Worm (Caenorhabditis elegans) whole organism, L1 larva: Measurements from ENCODE around the gene oac-46.

Experiments used
- C04F5.9 ChIP-seq: sonication (generic microtip); optimal IDR thresholded peaks from 2 replicates; lab custom pipeline; 2016; ENCODE audit warnings: missing genetic modification characterization, missing compliant biosample characterization
- C16A3.4 ChIP-seq: fragments of 150-350 bp; optimal IDR thresholded peaks from 2 replicates; lab custom pipeline; 2014; ENCODE audit warnings: missing biosample characterization, missing genetic modification characterization
- F16B12.6 ChIP-seq: fragments of 150-350 bp; optimal IDR thresholded peaks from 2 replicates; lab custom pipeline; 2014; ENCODE audit warnings: missing biosample characterization, missing genetic modification characterization
- alr-1 ChIP-seq: fragments of 200-800 bp; sonication (Bioruptor generic); optimal IDR thresholded peaks from 2 replicates; lab custom pipeline; 2018; ENCODE audit warnings: borderline replicate concordance, mild to moderate bottlenecking, missing genetic modification characterization, missing compliant biosample characterization
- aly-2 ChIP-seq: fragments of 150-350 bp; optimal IDR thresholded peaks from 2 replicates; lab custom pipeline; 2014; ENCODE audit warnings: missing biosample characterization, missing genetic modification characterization
- ama-1 ChIP-seq: fragments of 150-350 bp; optimal IDR thresholded peaks from 2 replicates; lab custom pipeline; 2014
- blmp-1 ChIP-seq: fragments of 150-350 bp; optimal IDR thresholded peaks from 2 replicates; lab custom pipeline; 2014; ENCODE audit warnings: missing biosample characterization, missing genetic modification characterization
- ceh-88 ChIP-seq: fragments of 200-800 bp; sonication (Bioruptor generic); IDR thresholded peaks from 2 replicates; pipeline ENCODE4 v1.3.6; 2022; ENCODE audit warnings: missing genetic modification characterization, missing compliant biosample characterization
- ceh-90 ChIP-seq: sonication (generic microtip); optimal IDR thresholded peaks from 2 replicates; lab custom pipeline; 2016; ENCODE audit warnings: missing genetic modification characterization, missing compliant biosample characterization
- efl-1 ChIP-seq, 4 experiments: fragments of 150-350 bp; optimal IDR thresholded peaks in 3 of 4; peaks in 1 of 4; 1 replicate in 1 of 4; 2 replicates in 3 of 4; lab custom pipeline; 2014; ENCODE audit warnings: missing biosample characterization in 2 of 4, missing genetic modification characterization in 2 of 4, missing genetic modification reagents in 2 of 4
- egl-13 ChIP-seq: sonication (generic microtip); optimal IDR thresholded peaks from 2 replicates; lab custom pipeline; 2016; ENCODE audit warnings: missing genotype, missing genetic modification reagents, missing genetic modification characterization, missing compliant biosample characterization
- elt-3 ChIP-seq, 6 experiments: fragments of 150-350 bp in 1 of 6; sonication (generic microtip); optimal IDR thresholded peaks; 2 replicates each; lab custom pipeline; 2017 to 2018; ENCODE audit warnings: missing biosample characterization in 6 of 6, missing genetic modification characterization in 6 of 6, inconsistent platforms in 1 of 6
- grh-1 ChIP-seq: fragments of 200-800 bp; sonication (Bioruptor generic); IDR thresholded peaks from 2 replicates; pipeline ENCODE4 v1.3.6; 2022; ENCODE audit warnings: missing genetic modification reagents, missing genetic modification characterization, missing compliant biosample characterization
- hlh-17 ChIP-seq: fragments of 200-800 bp; sonication (Bioruptor generic); optimal IDR thresholded peaks from 2 replicates; lab custom pipeline; 2018; ENCODE audit warnings: missing genetic modification characterization, mild to moderate bottlenecking, missing compliant biosample characterization, moderate library complexity, borderline replicate concordance
- isw-1 ChIP-seq: fragments of 200-800 bp; sonication (Bioruptor generic); IDR thresholded peaks from 2 replicates; pipeline ENCODE4 v1.3.6; 2022; ENCODE audit warnings: missing genetic modification characterization, missing compliant biosample characterization
- lin-13 ChIP-seq: fragments of 150-350 bp; optimal IDR thresholded peaks from 2 replicates; lab custom pipeline; 2014; ENCODE audit warnings: missing biosample characterization, missing genetic modification reagents, missing genetic modification characterization
- lin-14 ChIP-seq: fragments of 200-800 bp; sonication (Bioruptor generic); optimal IDR thresholded peaks from 2 replicates; lab custom pipeline; 2018; ENCODE audit warnings: mild to moderate bottlenecking, missing genetic modification characterization, moderate library complexity, missing compliant biosample characterization
- lin-15B ChIP-seq: fragments of 150-350 bp; sonication (generic microtip); optimal IDR thresholded peaks from 3 replicates; lab custom pipeline; 2014; ENCODE audit warnings: missing biosample characterization, missing genetic modification characterization
- lin-35 ChIP-seq, 2 experiments: fragments of 150-350 bp; optimal IDR thresholded peaks; 2 replicates each; lab custom pipeline; 2014; ENCODE audit warnings: missing biosample characterization in 2 of 2, missing genetic modification characterization in 2 of 2, missing genetic modification reagents in 2 of 2
- lin-39 ChIP-seq: fragments of 150-350 bp; optimal IDR thresholded peaks from 2 replicates; lab custom pipeline; 2014; ENCODE audit warnings: missing biosample characterization, missing genetic modification reagents, missing genetic modification characterization
- lir-3 ChIP-seq: sonication (generic microtip); optimal IDR thresholded peaks from 2 replicates; lab custom pipeline; 2016; ENCODE audit warnings: mild to moderate bottlenecking, missing genetic modification characterization, moderate library complexity, missing compliant biosample characterization; ENCODE audit not compliant: poor library complexity
- lsy-2 ChIP-seq, 2 experiments: fragments of 150-350 bp; optimal IDR thresholded peaks; 2 replicates each; lab custom pipeline; 2014; ENCODE audit warnings: missing biosample characterization in 2 of 2, missing genetic modification characterization in 2 of 2
- mep-1 ChIP-seq: fragments of 150-350 bp; optimal IDR thresholded peaks from 2 replicates; lab custom pipeline; 2014; ENCODE audit warnings: missing biosample characterization, missing genetic modification characterization
- nhr-19 ChIP-seq: fragments of 200-800 bp; sonication (Bioruptor generic); conservative IDR thresholded peaks from 2 replicates; pipeline ENCODE4 v1.3.6; 2022; ENCODE audit warnings: missing genetic modification characterization, missing compliant biosample characterization
- nhr-20 ChIP-seq: sonication (generic microtip); optimal IDR thresholded peaks from 2 replicates; lab custom pipeline; 2016; ENCODE audit warnings: mild to moderate bottlenecking, missing genetic modification characterization, missing compliant biosample characterization
- nhr-47 ChIP-seq: sonication (generic microtip); optimal IDR thresholded peaks from 2 replicates; lab custom pipeline; 2016; ENCODE audit warnings: mild to moderate bottlenecking, missing genetic modification characterization, moderate library complexity, missing compliant biosample characterization
- nhr-71 ChIP-seq: sonication (generic microtip); optimal IDR thresholded peaks from 2 replicates; lab custom pipeline; 2016; ENCODE audit warnings: mild to moderate bottlenecking, missing genetic modification characterization, moderate library complexity, missing compliant biosample characterization
- nhr-77 ChIP-seq: fragments of 150-350 bp; optimal IDR thresholded peaks from 2 replicates; lab custom pipeline; 2014; ENCODE audit warnings: missing biosample characterization, missing genetic modification characterization
- nhr-84 ChIP-seq: sonication (generic microtip); optimal IDR thresholded peaks from 2 replicates; lab custom pipeline; 2017; ENCODE audit warnings: missing biosample characterization, missing genetic modification characterization
- nhr-85 ChIP-seq: sonication (generic microtip); peaks from one replicate; lab custom pipeline; 2016; ENCODE audit warnings: missing genetic modification characterization, inconsistent platforms, missing compliant biosample characterization
- nhr-90 ChIP-seq: sonication (generic microtip); optimal IDR thresholded peaks from 2 replicates; lab custom pipeline; 2016; ENCODE audit warnings: mild to moderate bottlenecking, missing genetic modification characterization, missing compliant biosample characterization; ENCODE audit not compliant: poor library complexity
- pax-3 ChIP-seq: fragments of 200-800 bp; sonication (Bioruptor generic); optimal IDR thresholded peaks from 2 replicates; lab custom pipeline; 2018; ENCODE audit warnings: mild to moderate bottlenecking, missing genetic modification characterization, moderate library complexity, missing compliant biosample characterization
- pqm-1 ChIP-seq: sonication (generic microtip); optimal IDR thresholded peaks from 3 replicates; lab custom pipeline; 2017; ENCODE audit warnings: missing biosample characterization, missing genetic modification characterization
- rnt-1 ChIP-seq: sonication (generic microtip); optimal IDR thresholded peaks from 2 replicates; lab custom pipeline; 2016; ENCODE audit warnings: mild to moderate bottlenecking, missing genetic modification characterization, moderate library complexity, missing compliant biosample characterization
- skn-1 ChIP-seq: fragments of 150-350 bp; optimal IDR thresholded peaks from 2 replicates; lab custom pipeline; 2014; ENCODE audit warnings: missing biosample characterization, missing genetic modification characterization
- snu-23 ChIP-seq: sonication (generic microtip); optimal IDR thresholded peaks from 2 replicates; lab custom pipeline; 2016; ENCODE audit warnings: missing genetic modification characterization, missing compliant biosample characterization
- sptf-1 ChIP-seq: fragments of 150-350 bp; optimal IDR thresholded peaks from 2 replicates; lab custom pipeline; 2014; ENCODE audit warnings: missing biosample characterization, missing genetic modification characterization
- tbx-2 ChIP-seq: sonication (generic microtip); optimal IDR thresholded peaks from 2 replicates; lab custom pipeline; 2016; ENCODE audit warnings: missing genetic modification characterization, missing compliant biosample characterization
- unc-130 ChIP-seq: fragments of 150-350 bp; optimal IDR thresholded peaks from 2 replicates; lab custom pipeline; 2017; ENCODE audit warnings: missing biosample characterization, missing genetic modification characterization, inconsistent platforms
- unc-30 ChIP-seq: sonication (generic microtip); optimal IDR thresholded peaks from 2 replicates; lab custom pipeline; 2017; ENCODE audit warnings: missing biosample characterization, missing genetic modification characterization
- unc-98 ChIP-seq: fragments of 200-800 bp; sonication (Bioruptor generic); IDR thresholded peaks from 2 replicates; pipeline ENCODE4 v1.3.6; 2022; ENCODE audit warnings: missing genetic modification characterization, missing compliant biosample characterization
- ztf-4 ChIP-seq: fragments of 150-350 bp; optimal IDR thresholded peaks from 2 replicates; lab custom pipeline; 2014; ENCODE audit warnings: missing biosample characterization, missing genetic modification characterization

Gene oac-46

DNA sequence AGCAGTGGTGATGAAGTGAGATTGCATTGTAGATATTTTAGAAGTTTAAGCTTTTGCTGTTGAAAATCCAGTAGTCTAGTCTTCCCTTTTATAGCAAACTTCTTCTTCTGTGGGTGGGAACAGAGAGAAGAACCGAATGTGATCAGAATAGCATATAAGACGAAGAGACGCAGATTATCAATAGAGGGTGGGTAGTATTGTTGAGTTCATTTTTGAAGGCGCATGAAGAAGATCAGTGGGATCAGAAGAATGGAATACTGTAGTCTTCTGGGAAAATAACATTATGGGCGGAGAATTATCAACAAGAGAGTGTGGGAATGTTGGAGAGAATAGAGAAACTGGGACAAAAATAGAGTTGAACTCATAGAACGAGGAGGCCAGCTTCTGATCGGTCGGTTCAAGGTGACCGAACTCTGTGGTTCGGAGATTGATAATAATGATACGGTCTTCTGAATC, 30.7 kb downstream of the oac-46 start, which contains the start of gene F46C5.1:
F46C5.1 (minus strand) TSS at position 51 of the 456 bp plus-strand sequence.
- peak in 2 of 6 experiments; percentile 6 to 25 for TF ChIP-seq elt-3 (tag; optimal IDR thresholded peaks at IDR 0.05; lab: Kevin White, UChicago)
- no peak for TF ChIP-seq C04F5.9 (tag; lab: Kevin White, UChicago)
- TF ChIP-seq lsy-2 (tag; optimal IDR thresholded peaks at IDR 0.05; lab: Kevin White, UChicago) = peak in 1 of 2 experiments; percentile 68
- TF ChIP-seq blmp-1 = peak; percentile 63
- TF ChIP-seq C16A3.4 = peak; percentile 2

- TF ChIP-seq lin-15B (tag; lab: Kevin White, UChicago) = peak; percentile 8
- TF ChIP-seq lin-14 (GFP tag; lab: Kevin White, UChicago) = peak; percentile 4
- no peak for TF ChIP-seq lin-39 (tag; lab: Kevin White, UChicago)
- TF ChIP-seq nhr-85 (tag; lab: Kevin White, UChicago) = peak; percentile 73
- TF ChIP-seq nhr-20 = peak; percentile 57
- peak; percentile 35 for TF ChIP-seq nhr-71 (tag; lab: Kevin White, UChicago)
- TF ChIP-seq efl-1 (optimal IDR thresholded peaks at IDR 0.05; lab: Kevin White, UChicago) = peak in 1 of 2 experiments; percentile 1
- peak in 1 of 2 experiments; percentile 89 for TF ChIP-seq efl-1 (GFP tag; optimal IDR thresholded peaks at IDR 0.05 in 1 of 2; lab: Kevin White, UChicago)
- TF ChIP-seq ama-1 (lab: Kevin White, UChicago) = peak; percentile 46
- TF ChIP-seq nhr-47 (tag; lab: Kevin White, UChicago) = peak; percentile 48
- TF ChIP-seq isw-1 (GFP tag; lab: Robert Waterston, UW) = no peak
- TF ChIP-seq lir-3 (tag; lab: Kevin White, UChicago) = peak; percentile 28
- no peak for TF ChIP-seq F16B12.6 (tag; lab: Kevin White, UChicago)
- peak; percentile 4 for TF ChIP-seq snu-23 (GFP tag; lab: Kevin White, UChicago)
- peak in 1 of 2 experiments; percentile 48 for TF ChIP-seq lin-35 (GFP tag; optimal IDR thresholded peaks at IDR 0.05; lab: Kevin White, UChicago)
- TF ChIP-seq blmp-1 = peak; percentile 33
- no peak for TF ChIP-seq hlh-17 (GFP tag; lab: Kevin White, UChicago)
- peak; percentile 3 for TF ChIP-seq lin-13 (GFP tag; lab: Kevin White, UChicago)
- TF ChIP-seq elt-3 (tag; optimal IDR thresholded peaks at IDR 0.05; lab: Kevin White, UChicago) = peak in 3 of 6 experiments; percentile 30 to 61 (median 33)
- TF ChIP-seq tbx-2 (tag; lab: Kevin White, UChicago) = peak; percentile 42
- TF ChIP-seq ztf-4 = peak; percentile 0
- TF ChIP-seq aly-2 (tag; lab: Kevin White, UChicago) = peak; percentile 35
- 0 out of 2 replicates have a peak, but pooled peaks have one; percentile 25 for TF ChIP-seq grh-1 (GFP tag; lab: Robert Waterston, UW)
- no peak for TF ChIP-seq ceh-88 (GFP tag; lab: Robert Waterston, UW)
- no peak for TF ChIP-seq skn-1
- TF ChIP-seq nhr-19 = peak; percentile 31; the same call in 1 of the 2 replicates
- peak; percentile 9 for TF ChIP-seq rnt-1 (tag; lab: Kevin White, UChicago)
Measured at ce11 chrII:8820126-8820972, 31.5 kb downstream of the oac-46 start.

- TF ChIP-seq lin-14 (GFP tag; lab: Kevin White, UChicago) (no peak), nhr-90 (tag; lab: Kevin White, UChicago) (peak; percentile 67), pax-3 (tag; lab: Kevin White, UChicago) (no peak), unc-30 (tag; lab: Kevin White, UChicago) (no peak), lsy-2 (tag; optimal IDR thresholded peaks at IDR 0.05; lab: Kevin White, UChicago) (peak in 1 of 2 experiments; percentile 23), pqm-1 (tag; lab: Kevin White, UChicago) (no peak), unc-98 (GFP tag; lab: Robert Waterston, UW) (no peak), ceh-90 (no peak), sptf-1 (tag; lab: Kevin White, UChicago) (no peak), hlh-17 (GFP tag; lab: Kevin White, UChicago) (no peak), efl-1 (optimal IDR thresholded peaks at IDR 0.05; lab: Kevin White, UChicago) (no peak), efl-1 (GFP tag; optimal IDR thresholded peaks at IDR 0.05 in 1 of 2; lab: Kevin White, UChicago) (peak in 1 of 2 experiments; percentile 67), nhr-84 (no peak), alr-1 (tag; lab: Kevin White, UChicago) (no peak), nhr-77 (no peak), unc-130 (tag; lab: Kevin White, UChicago) (no peak), nhr-85 (tag; lab: Kevin White, UChicago) (peak; percentile 88), elt-3 (tag; optimal IDR thresholded peaks at IDR 0.05; lab: Kevin White, UChicago) (peak in 3 of 6 experiments; percentile 17 to 46 (median 17)), lin-35 (GFP tag; optimal IDR thresholded peaks at IDR 0.05; lab: Kevin White, UChicago) (peak in 1 of 2 experiments; percentile 33), mep-1 (tag; lab: Kevin White, UChicago) (peak; percentile 5), ceh-88 (GFP tag; lab: Robert Waterston, UW) (no peak), lin-39 (tag; lab: Kevin White, UChicago) (no peak), grh-1 (GFP tag; lab: Robert Waterston, UW) (no peak), tbx-2 (tag; lab: Kevin White, UChicago) (peak; percentile 25), egl-13 (tag; lab: Kevin White, UChicago) (no peak)
Measured at ce11 chrII:8818978-8819896, 32.7 kb downstream of the oac-46 start, which contains the start of gene F46C5.10. TSS of gene F46C5.10 (minus strand) at chrII:8819028.
